Fruit fly (Drosophila melanogaster) whole organism, pupa: ENCODE results near the gene Hexo2.
A peak's percentile ranks its signal among the peaks of the same experiment; 100 is the strongest.

Source experiments
- CG10348 ChIP-seq: fragments of 200-800 bp; sonication (Bioruptor generic); IDR thresholded peaks from 2 replicates; pipeline ENCODE4 v1.3.6; 2022; ENCODE audit warnings: missing biosample characterization, missing genetic modification characterization
- CG12605 ChIP-seq: fragments of 200-800 bp; sonication (Bioruptor generic); IDR thresholded peaks from 2 replicates; pipeline ENCODE4 v1.3.6; 2022; ENCODE audit warnings: missing biosample characterization, missing genetic modification characterization
- CG13204 ChIP-seq: fragments of 200-800 bp; sonication (Bioruptor generic); optimal IDR thresholded peaks from 2 replicates; lab custom pipeline; 2018; ENCODE audit warnings: missing biosample characterization, mild to moderate bottlenecking, missing genetic modification characterization, moderate library complexity
- CG14655 ChIP-seq: fragments of 200-800 bp; sonication (Bioruptor generic); optimal IDR thresholded peaks from 3 replicates; lab custom pipeline; 2017; ENCODE audit warnings: mild to moderate bottlenecking, missing biosample characterization, missing genetic modification reagents, missing genetic modification characterization
- CG15710 ChIP-seq: fragments of 200-800 bp; sonication (Bioruptor generic); optimal IDR thresholded peaks from 2 replicates; lab custom pipeline; 2018; ENCODE audit warnings: missing biosample characterization, mild to moderate bottlenecking, missing genetic modification characterization, moderate library complexity
- CG17806 ChIP-seq: fragments of 200-800 bp; sonication (Bioruptor generic); optimal IDR thresholded peaks from 2 replicates; lab custom pipeline; 2018; ENCODE audit warnings: missing biosample characterization, mild to moderate bottlenecking, missing genetic modification characterization, moderate library complexity
- CG32121 ChIP-seq: fragments of 200-800 bp; sonication (Bioruptor generic); IDR thresholded peaks from 2 replicates; pipeline ENCODE4 v1.3.6; 2022; ENCODE audit warnings: missing biosample characterization, missing genetic modification characterization
- CG34367 ChIP-seq: fragments of 200-800 bp; sonication (Bioruptor generic); optimal IDR thresholded peaks from 2 replicates; lab custom pipeline; 2018; ENCODE audit warnings: missing biosample characterization, mild to moderate bottlenecking, missing genetic modification characterization
- CG4496 ChIP-seq: fragments of 200-800 bp; sonication (Bioruptor generic); IDR thresholded peaks from 3 replicates; pipeline ENCODE4 v1.3.6; 2022; ENCODE audit warnings: missing biosample characterization, missing genetic modification characterization
- CG8159 ChIP-seq: fragments of 200-800 bp; sonication (Bioruptor generic); optimal IDR thresholded peaks from 3 replicates; lab custom pipeline; 2018; ENCODE audit warnings: missing biosample characterization, mild to moderate bottlenecking, missing genetic modification characterization, moderate library complexity
- CG8301 ChIP-seq: fragments of 200-800 bp; sonication (Bioruptor generic); optimal IDR thresholded peaks from 2 replicates; lab custom pipeline; 2018; ENCODE audit warnings: missing biosample characterization, mild to moderate bottlenecking, missing genetic modification characterization
- CG9948 ChIP-seq: fragments of 200-800 bp; sonication (Bioruptor generic); optimal IDR thresholded peaks from 2 replicates; lab custom pipeline; 2018; ENCODE audit warnings: missing biosample characterization, mild to moderate bottlenecking, missing genetic modification characterization, moderate library complexity
- D1 ChIP-seq: fragments of 200-800 bp; sonication (Bioruptor generic); optimal IDR thresholded peaks from 2 replicates; lab custom pipeline; 2018; ENCODE audit warnings: missing biosample characterization, mild to moderate bottlenecking, missing genetic modification characterization, moderate library complexity
- EcR ChIP-seq: fragments of 200-800 bp; sonication (Bioruptor generic); optimal IDR thresholded peaks from 3 replicates; lab custom pipeline; 2019; ENCODE audit warnings: missing biosample characterization, missing genetic modification characterization, mild to moderate bottlenecking, moderate library complexity, missing genetic modification reagents
- Ets98B ChIP-seq: fragments of 200-800 bp; sonication (Bioruptor generic); IDR thresholded peaks from 2 replicates; pipeline ENCODE4 v1.3.6; 2022; ENCODE audit warnings: missing biosample characterization, missing genetic modification characterization
- Pif1A ChIP-seq: fragments of 200-800 bp; sonication (Bioruptor generic); optimal IDR thresholded peaks from 3 replicates; lab custom pipeline; 2016; ENCODE audit warnings: missing biosample characterization, missing genetic modification characterization
- Pif1B ChIP-seq: fragments of 200-800 bp; sonication (Bioruptor generic); optimal IDR thresholded peaks from 3 replicates; lab custom pipeline; 2016; ENCODE audit warnings: missing biosample characterization, missing genetic modification characterization
- Snoo ChIP-seq: fragments of 200-800 bp; sonication (Bioruptor generic); optimal IDR thresholded peaks from 3 replicates; lab custom pipeline; 2017; ENCODE audit warnings: missing biosample characterization, mild to moderate bottlenecking, missing genetic modification characterization, inconsistent platforms
- fd96Ca ChIP-seq: fragments of 200-800 bp; sonication (Bioruptor generic); IDR thresholded peaks from 3 replicates; pipeline ENCODE4 v1.3.6; 2022; ENCODE audit warnings: missing biosample characterization, missing genetic modification characterization
- gl ChIP-seq: fragments of 200-800 bp; sonication (Bioruptor generic); optimal IDR thresholded peaks from 2 replicates; lab custom pipeline; 2018; ENCODE audit warnings: missing biosample characterization, mild to moderate bottlenecking, missing genetic modification characterization
- rn ChIP-seq: fragments of 200-800 bp; sonication (Bioruptor generic); IDR thresholded peaks from 2 replicates; pipeline ENCODE4 v1.3.6; 2022; ENCODE audit warnings: missing biosample characterization, missing genetic modification characterization

Gene Hexo2

dm6 chrX:8696106-8696595, 13.3 kb upstream of the Hexo2 start:
- TF ChIP-seq rn (no peak), fd96Ca (GFP tag; lab: Robert Waterston, UW) (no peak), CG13204 (GFP tag; lab: Kevin White, UChicago) (no peak), CG10348 (GFP tag; lab: Robert Waterston, UW) (no peak), CG32121 (GFP tag; lab: Robert Waterston, UW) (no peak), gl (tag; lab: Kevin White, UChicago) (no peak)
- TF ChIP-seq, all 21 proteins: peak for 0

DNA sequence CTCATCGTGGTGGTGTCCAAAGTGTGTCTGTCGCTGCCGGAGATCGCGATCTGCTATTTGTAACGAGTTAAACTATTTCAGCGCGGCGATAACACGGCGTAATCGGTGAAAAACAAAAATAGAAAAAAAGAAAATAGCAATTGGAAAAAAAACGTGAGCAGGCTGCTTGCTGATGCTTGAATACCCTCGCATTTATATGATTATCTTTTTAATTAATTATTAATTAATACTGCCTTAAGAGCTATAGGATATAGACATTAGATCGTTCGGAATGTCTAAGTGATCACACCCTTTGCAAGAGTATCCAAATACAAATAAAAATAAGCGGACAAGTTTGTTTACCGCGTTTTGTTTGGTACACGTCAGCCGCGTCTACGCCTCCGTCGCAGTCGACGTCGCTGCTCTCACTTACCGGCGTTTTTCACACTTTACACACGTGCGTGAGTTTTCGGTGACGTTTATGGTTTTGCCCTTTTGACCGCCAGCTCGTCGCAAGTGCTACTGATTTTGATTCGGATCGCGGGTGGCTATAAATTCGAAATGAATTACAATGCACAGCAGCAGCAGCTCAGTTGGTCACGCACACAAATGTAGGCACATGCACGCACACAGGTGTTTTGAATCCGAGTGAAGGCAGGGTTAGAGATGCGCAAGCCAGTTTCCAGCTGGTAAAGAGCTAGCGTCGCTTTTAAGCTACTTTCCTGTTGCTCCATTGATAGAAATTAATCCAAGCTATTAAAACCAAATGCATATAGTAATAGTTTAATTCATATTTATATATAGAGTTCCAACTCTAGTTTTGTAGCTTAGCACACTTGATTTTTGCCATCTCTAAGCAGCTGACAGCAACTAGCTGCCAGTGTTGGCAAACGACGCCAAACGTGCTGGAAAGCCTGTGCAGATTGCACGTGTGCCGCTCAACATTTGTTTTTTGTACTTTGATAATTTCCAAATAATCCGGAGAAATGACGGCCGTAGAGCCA, 4.9 kb downstream of the Hexo2 start, which contains the start of the genes CG2004 and CG1785:
CG2004 (minus strand) TSS at position 861 of the 983 bp plus-strand sequence.
CG1785 (plus strand) TSS at position 873 of the 983 bp plus-strand sequence.
- TF ChIP-seq CG8159 (peak; percentile 82), CG32121 (GFP tag; lab: Robert Waterston, UW) (peak; percentile 87), gl (tag; lab: Kevin White, UChicago) (peak; percentile 69), Snoo (peak; percentile 83), D1 (tag; lab: Kevin White, UChicago) (no peak), CG9948 (tag; lab: Kevin White, UChicago) (peak; percentile 79), CG14655 (peak; percentile 35), fd96Ca (GFP tag; lab: Robert Waterston, UW) (peak; percentile 96), Pif1B (GFP tag; lab: Kevin White, UChicago) (no peak), Pif1A (GFP tag; lab: Kevin White, UChicago) (peak; percentile 84), Ets98B (GFP tag; lab: Robert Waterston, UW) (peak; percentile 91), CG17806 (tag; lab: Kevin White, UChicago) (peak; percentile 82), CG13204 (GFP tag; lab: Kevin White, UChicago) (no peak), CG34367 (tag; lab: Kevin White, UChicago) (peak; percentile 73), CG15710 (tag; lab: Kevin White, UChicago) (peak; percentile 85), CG4496 (peak; percentile 94), CG10348 (GFP tag; lab: Robert Waterston, UW) (peak; percentile 65), EcR (peak; percentile 11), rn (peak; percentile 87), CG12605 (peak; percentile 75), CG8301 (peak; percentile 77)
- TF ChIP-seq, all 21 proteins: peak for 18

- peak; percentile 5 for TF ChIP-seq CG15710 (tag; lab: Kevin White, UChicago)
- no peak for TF ChIP-seq CG9948 (tag; lab: Kevin White, UChicago)
These were observed 10.8 kb downstream of the Hexo2 start, which contains the start of gene CG1789 for dm6 chrX:8720213-8720612. Gene CG1789, plus strand, starts transcription at chrX:8720520.

dm6 chrX:8721501-8721900, 12.0 kb downstream of the Hexo2 start:
- TF ChIP-seq CG4496 (0 out of 3 replicates have a peak, but pooled peaks have one; percentile 23), Pif1A (GFP tag; lab: Kevin White, UChicago) (no peak), EcR (no peak), CG10348 (GFP tag; lab: Robert Waterston, UW) (no peak), CG9948 (tag; lab: Kevin White, UChicago) (no peak)

DNA sequence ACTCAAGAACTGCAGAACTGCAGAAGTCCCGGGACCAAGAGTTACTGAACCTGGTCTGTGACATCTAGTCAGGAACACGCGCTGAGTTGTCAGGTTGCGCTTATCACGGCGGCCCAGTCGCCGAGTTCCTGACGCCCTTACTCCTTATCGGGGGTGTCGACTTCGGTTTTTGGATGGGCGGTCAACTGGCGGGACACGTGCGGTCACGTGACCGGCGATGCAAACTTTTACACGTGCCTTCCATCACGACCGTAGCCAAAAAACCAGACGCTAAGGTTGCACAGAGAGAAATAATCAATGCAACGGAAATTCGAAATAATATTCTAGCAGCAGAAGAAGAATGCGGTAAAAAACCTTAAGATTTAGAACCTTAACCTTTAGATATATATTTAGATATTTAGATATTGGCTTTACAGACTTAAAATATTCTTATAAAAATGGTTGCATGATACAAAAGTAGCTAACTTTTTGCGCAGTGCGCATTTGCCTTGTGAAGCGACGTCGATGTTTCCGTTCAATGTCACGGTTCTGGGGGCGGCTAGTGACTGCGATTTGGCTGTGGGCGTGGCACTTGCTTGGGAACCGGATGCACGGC, 14.0 kb downstream of the Hexo2 start:
- TF ChIP-seq CG34367 (tag; lab: Kevin White, UChicago) (no peak), CG10348 (GFP tag; lab: Robert Waterston, UW) (no peak), CG32121 (GFP tag; lab: Robert Waterston, UW) (no peak), Ets98B (GFP tag; lab: Robert Waterston, UW) (no peak), CG12605 (no peak), CG8159 (no peak), Pif1A (GFP tag; lab: Kevin White, UChicago) (no peak), CG14655 (no peak), CG9948 (tag; lab: Kevin White, UChicago) (no peak), CG8301 (no peak), Pif1B (GFP tag; lab: Kevin White, UChicago) (no peak), gl (tag; lab: Kevin White, UChicago) (no peak), CG15710 (tag; lab: Kevin White, UChicago) (no peak), fd96Ca (GFP tag; lab: Robert Waterston, UW) (no peak), CG4496 (no peak), EcR (no peak), Snoo (no peak)

DNA sequence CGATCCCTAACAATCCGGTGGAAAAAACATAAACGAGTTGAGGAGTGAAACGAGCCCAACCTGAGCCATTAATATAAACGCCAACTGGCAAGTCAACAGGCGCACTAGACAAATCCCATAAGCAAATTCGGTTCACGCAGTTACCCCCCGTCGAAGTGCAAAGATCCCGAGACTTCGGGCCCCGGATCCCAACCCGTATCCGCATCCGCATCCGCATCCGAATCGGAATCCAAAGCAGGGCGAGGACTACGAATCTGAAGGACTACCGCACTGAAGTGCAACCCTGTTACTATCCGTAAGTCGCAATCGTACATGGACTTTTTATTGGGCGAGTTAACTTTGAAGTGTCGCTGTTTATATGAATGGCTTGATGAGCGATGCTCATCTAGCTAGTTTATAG, 15.4 kb downstream of the Hexo2 start:
- TF ChIP-seq Ets98B (GFP tag; lab: Robert Waterston, UW) (no peak), rn (no peak), Snoo (no peak), D1 (tag; lab: Kevin White, UChicago) (no peak), CG8159 (no peak), CG32121 (GFP tag; lab: Robert Waterston, UW) (no peak), gl (tag; lab: Kevin White, UChicago) (no peak)
